Worm (Caenorhabditis elegans) whole organism, midembryonic: ENCODE results near the gene F58E1.13.

Experiments
- T22C8.4 ChIP-seq: fragments of 200-800 bp; sonication (Bioruptor generic); IDR thresholded peaks from 2 replicates; pipeline ENCODE4 v1.3.6; 2022; ENCODE audit warnings: missing genetic modification characterization, missing compliant biosample characterization
- cog-1 ChIP-seq: sonication (generic microtip); optimal IDR thresholded peaks from 2 replicates; lab custom pipeline; 2016; ENCODE audit warnings: missing genetic modification characterization, missing compliant biosample characterization
- flt-1 ChIP-seq: fragments of 200-800 bp; sonication (Bioruptor generic); IDR thresholded peaks from 2 replicates; pipeline ENCODE4 v1.3.6; 2022; ENCODE audit warnings: missing genetic modification characterization, missing compliant biosample characterization
- klf-2 ChIP-seq: fragments of 200-800 bp; sonication (Bioruptor generic); conservative IDR thresholded peaks from 2 replicates; pipeline ENCODE4 v1.3.6; 2022; ENCODE audit warnings: missing genetic modification reagents, missing genetic modification characterization, missing compliant biosample characterization
- med-1 ChIP-seq: sonication (generic microtip); optimal IDR thresholded peaks from 2 replicates; lab custom pipeline; 2017; ENCODE audit warnings: missing genetic modification characterization, mild to moderate bottlenecking, missing compliant biosample characterization, antibody characterized with exemption, missing genetic modification reagents; ENCODE audit not compliant: insufficient read depth
- ref-1 ChIP-seq: fragments of 200-800 bp; sonication (Bioruptor generic); conservative IDR thresholded peaks from 2 replicates; pipeline ENCODE4 v1.3.6; 2022; ENCODE audit warnings: missing genetic modification reagents, missing genetic modification characterization, missing compliant biosample characterization
- tab-1 ChIP-seq: fragments of 200-800 bp; sonication (Bioruptor generic); IDR thresholded peaks from 2 replicates; pipeline ENCODE4 v1.3.6; 2022; ENCODE audit warnings: missing genetic modification characterization, missing compliant biosample characterization
- ztf-23 ChIP-seq: fragments of 200-800 bp; sonication (Bioruptor generic); IDR thresholded peaks from 2 replicates; pipeline ENCODE4 v1.3.6; 2022; ENCODE audit warnings: missing genetic modification reagents, missing genetic modification characterization, missing compliant biosample characterization
- ztf-29 ChIP-seq: fragments of 200-800 bp; sonication (Bioruptor generic); IDR thresholded peaks from 2 replicates; pipeline ENCODE4 v1.3.6; 2022; ENCODE audit warnings: missing genetic modification reagents, missing genetic modification characterization, missing compliant biosample characterization

The F58E1.13 gene

ce11 chrII:1694530-1694929, 1.1 kb downstream of the F58E1.13 start, which contains the start of gene fbxc-26:
TSS of gene fbxc-26 (minus strand) at chrII:1694630.
- TF ChIP-seq cog-1 (tag; lab: Kevin White, UChicago) = no peak
- no peak for TF ChIP-seq ztf-29 (GFP tag; lab: Robert Waterston, UW)
- TF ChIP-seq ztf-23 (GFP tag; lab: Robert Waterston, UW) = no peak
- TF ChIP-seq tab-1 (GFP tag; lab: Robert Waterston, UW) = no peak
- no peak for TF ChIP-seq klf-2
- no peak for TF ChIP-seq med-1 (GFP tag; lab: Kevin White, UChicago)
- no peak for TF ChIP-seq T22C8.4 (GFP tag; lab: Robert Waterston, UW)
- TF ChIP-seq ref-1 (GFP tag; lab: Robert Waterston, UW) = no peak
- TF ChIP-seq flt-1 = no peak

ce11 chrII:1692827-1693226, 2.8 kb downstream of the F58E1.13 start, which contains the start of gene fbxc-21:
TSS of gene fbxc-21 (minus strand) at chrII:1692927.
- TF ChIP-seq cog-1 (tag; lab: Kevin White, UChicago) (no peak), T22C8.4 (GFP tag; lab: Robert Waterston, UW) (no peak), ztf-23 (GFP tag; lab: Robert Waterston, UW) (no peak), klf-2 (no peak), flt-1 (no peak), ref-1 (GFP tag; lab: Robert Waterston, UW) (no peak), ztf-29 (GFP tag; lab: Robert Waterston, UW) (no peak), med-1 (GFP tag; lab: Kevin White, UChicago) (no peak), tab-1 (GFP tag; lab: Robert Waterston, UW) (no peak)

- TF ChIP-seq ref-1 (GFP tag; lab: Robert Waterston, UW) (no peak), flt-1 (no peak), klf-2 (no peak), ztf-23 (GFP tag; lab: Robert Waterston, UW) (no peak), med-1 (GFP tag; lab: Kevin White, UChicago) (no peak), T22C8.4 (GFP tag; lab: Robert Waterston, UW) (no peak), tab-1 (GFP tag; lab: Robert Waterston, UW) (no peak), ztf-29 (GFP tag; lab: Robert Waterston, UW) (no peak), cog-1 (tag; lab: Kevin White, UChicago) (no peak)
Observed at ce11 chrII:1691011-1691410, 4.7 kb downstream of the F58E1.13 start, which contains the start of gene fbxc-22. TSS of gene fbxc-22 (minus strand) at chrII:1691111.

- TF ChIP-seq cog-1 (tag; lab: Kevin White, UChicago) = no peak
- no peak for TF ChIP-seq klf-2
- TF ChIP-seq ztf-23 (GFP tag; lab: Robert Waterston, UW) = no peak
- TF ChIP-seq T22C8.4 (GFP tag; lab: Robert Waterston, UW) = no peak
- no peak for TF ChIP-seq ref-1 (GFP tag; lab: Robert Waterston, UW)
- no peak for TF ChIP-seq tab-1 (GFP tag; lab: Robert Waterston, UW)
- TF ChIP-seq med-1 (GFP tag; lab: Kevin White, UChicago) = no peak
- no peak for TF ChIP-seq ztf-29 (GFP tag; lab: Robert Waterston, UW)
- no peak for TF ChIP-seq flt-1
Observed at ce11 chrII:1688813-1689212, 6.9 kb downstream of the F58E1.13 start, which contains the start of the genes fbxb-18 and fbxb-19. TSS of gene fbxb-18 (minus strand) at chrII:1688913. TSS of gene fbxb-19 (minus strand) at chrII:1689181.

- no peak for TF ChIP-seq T22C8.4 (GFP tag; lab: Robert Waterston, UW)
- TF ChIP-seq ztf-23 (GFP tag; lab: Robert Waterston, UW) = no peak
- TF ChIP-seq flt-1 = no peak
- TF ChIP-seq ztf-29 (GFP tag; lab: Robert Waterston, UW) = no peak
- no peak for TF ChIP-seq klf-2
- TF ChIP-seq ref-1 (GFP tag; lab: Robert Waterston, UW) = no peak
- no peak for TF ChIP-seq cog-1 (tag; lab: Kevin White, UChicago)
- no peak for TF ChIP-seq med-1 (GFP tag; lab: Kevin White, UChicago)
- no peak for TF ChIP-seq tab-1 (GFP tag; lab: Robert Waterston, UW)
Observed at ce11 chrII:1683742-1684141, 11.9 kb downstream of the F58E1.13 start, which contains the start of gene fbxb-25. TSS of gene fbxb-25 (plus strand) at chrII:1684042.

ce11 chrII:1682218-1682617, 13.5 kb downstream of the F58E1.13 start, which contains the start of gene fbxb-26:
TSS of gene fbxb-26 (plus strand) at chrII:1682518.
- TF ChIP-seq flt-1 (no peak), T22C8.4 (GFP tag; lab: Robert Waterston, UW) (no peak), ztf-23 (GFP tag; lab: Robert Waterston, UW) (no peak), med-1 (GFP tag; lab: Kevin White, UChicago) (no peak), cog-1 (tag; lab: Kevin White, UChicago) (no peak), ztf-29 (GFP tag; lab: Robert Waterston, UW) (no peak), klf-2 (no peak), tab-1 (GFP tag; lab: Robert Waterston, UW) (no peak), ref-1 (GFP tag; lab: Robert Waterston, UW) (no peak)

- TF ChIP-seq tab-1 (GFP tag; lab: Robert Waterston, UW) = no peak
- no peak for TF ChIP-seq flt-1
- no peak for TF ChIP-seq ztf-29 (GFP tag; lab: Robert Waterston, UW)
- no peak for TF ChIP-seq T22C8.4 (GFP tag; lab: Robert Waterston, UW)
- TF ChIP-seq klf-2 = no peak
- no peak for TF ChIP-seq ztf-23 (GFP tag; lab: Robert Waterston, UW)
- no peak for TF ChIP-seq cog-1 (tag; lab: Kevin White, UChicago)
- TF ChIP-seq med-1 (GFP tag; lab: Kevin White, UChicago) = no peak
- TF ChIP-seq ref-1 (GFP tag; lab: Robert Waterston, UW) = no peak
Observed at ce11 chrII:1679081-1679480, 16.6 kb downstream of the F58E1.13 start, which contains the start of gene irld-36. TSS of gene irld-36 (plus strand) at chrII:1679381.

- TF ChIP-seq med-1 (GFP tag; lab: Kevin White, UChicago) = no peak
Observed at ce11 chrII:1676088-1676487, 19.6 kb downstream of the F58E1.13 start, which contains the start of gene fbxb-17. TSS of gene fbxb-17 (plus strand) at chrII:1676388.

- TF ChIP-seq flt-1 = no peak
- no peak for TF ChIP-seq T22C8.4 (GFP tag; lab: Robert Waterston, UW)
- no peak for TF ChIP-seq cog-1 (tag; lab: Kevin White, UChicago)
- TF ChIP-seq med-1 (GFP tag; lab: Kevin White, UChicago) = no peak
- TF ChIP-seq ztf-23 (GFP tag; lab: Robert Waterston, UW) = no peak
- TF ChIP-seq ztf-29 (GFP tag; lab: Robert Waterston, UW) = no peak
- TF ChIP-seq tab-1 (GFP tag; lab: Robert Waterston, UW) = no peak
- no peak for TF ChIP-seq klf-2
- no peak for TF ChIP-seq ref-1 (GFP tag; lab: Robert Waterston, UW)
Observed at ce11 chrII:1672673-1673072, 23.0 kb downstream of the F58E1.13 start.
